Worm (Caenorhabditis elegans): ENCODE data around the gene algn-6.

DNA sequence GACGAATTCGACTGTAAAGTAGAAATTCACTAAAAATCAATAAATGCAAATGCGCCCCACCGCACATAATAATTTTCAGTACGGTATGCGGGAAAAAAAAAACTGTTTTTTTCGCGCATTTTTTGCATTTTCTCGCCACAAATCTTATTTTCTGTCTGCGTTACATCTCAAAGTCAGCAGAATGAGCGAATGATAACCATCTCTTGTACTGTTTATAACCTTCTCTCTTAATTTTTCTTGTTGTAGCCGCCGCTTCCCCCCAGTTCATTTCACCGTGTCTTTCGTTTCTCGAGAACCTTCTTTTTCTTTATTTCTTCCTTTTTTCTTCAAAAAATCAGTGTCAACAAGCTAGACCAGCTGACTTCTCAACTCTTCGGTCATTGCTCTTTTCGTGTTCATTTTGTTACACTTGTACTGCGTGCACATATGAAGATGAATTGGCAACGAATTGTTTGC lies 24.1 kb upstream of the algn-6 start:
- TF ChIP-seq T22C8.4 (GFP tag; IDR thresholded peaks at IDR 0.05) (0 out of 2 replicates have a peak, but pooled peaks have one; percentile 13), tab-1 (GFP tag; IDR thresholded peaks at IDR 0.05) (no peak), ztf-29 (GFP tag; IDR thresholded peaks at IDR 0.05) (no peak), med-1 (GFP tag; optimal IDR thresholded peaks at IDR 0.05; ENCODE audit: insufficient read depth) (no peak), ref-1 (GFP tag; conservative IDR thresholded peaks at IDR 0.05) (no peak), cog-1 (tag; optimal IDR thresholded peaks at IDR 0.05) (no peak), klf-2 (GFP tag; conservative IDR thresholded peaks at IDR 0.05) (no peak), flt-1 (GFP tag; IDR thresholded peaks at IDR 0.05) (no peak)
